Fruit fly (Drosophila melanogaster): Measurements from ENCODE around the gene CG43335.

CG43335 gene

DNA sequence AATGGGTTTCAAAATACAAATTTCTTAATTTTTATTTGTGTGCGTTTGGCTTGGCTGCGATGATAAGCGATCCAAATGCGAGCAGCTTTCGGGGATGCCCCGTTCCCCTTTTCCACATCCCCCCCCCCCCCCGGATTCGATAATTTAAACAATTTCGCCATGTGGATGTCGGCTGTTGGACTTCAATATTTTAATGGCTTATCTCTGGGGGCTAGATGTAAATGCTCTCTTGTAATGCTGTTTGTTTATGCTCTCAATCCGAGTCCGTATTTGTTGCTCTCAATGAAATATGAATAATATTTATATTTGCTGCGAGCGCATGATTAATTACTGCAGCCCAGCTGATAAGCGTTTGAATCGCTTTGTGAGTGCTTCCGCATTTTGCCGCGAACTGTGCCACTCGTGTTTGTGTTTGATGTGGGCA, 42.3 kb downstream of the CG43335 start:
- TF ChIP-seq CG17328 (GFP tag; IDR thresholded peaks at IDR 0.05) (no peak), odd (GFP tag; optimal IDR thresholded peaks at IDR 0.05) (no peak), MESR4 (GFP tag; optimal IDR thresholded peaks at IDR 0.05) (no peak), CG13424 (tag; optimal IDR thresholded peaks at IDR 0.05) (no peak), CG6791 (GFP tag; IDR thresholded peaks at IDR 0.05; ENCODE audit: partially characterized antibody) (no peak), lola (GFP tag; optimal IDR thresholded peaks at IDR 0.05) (peak in 1 of 3 experiments; percentile 36), Atf6 (GFP tag; IDR thresholded peaks at IDR 0.05) (no peak), H15 (GFP tag; IDR thresholded peaks at IDR 0.05) (no peak), CG18476 (GFP tag; optimal IDR thresholded peaks at IDR 0.05) (no peak), Ptx1 (GFP tag; IDR thresholded peaks at IDR 0.05) (no peak), CG15696 (tag; optimal IDR thresholded peaks at IDR 0.05) (peak; percentile 45), CG13894 (tag; optimal IDR thresholded peaks at IDR 0.05) (no peak), Sin3A (optimal IDR thresholded peaks at IDR 0.05) (no peak), CG7357 (GFP tag; IDR thresholded peaks at IDR 0.05) (no peak), CG17829 (tag; optimal IDR thresholded peaks at IDR 0.05) (no peak), hth (optimal IDR thresholded peaks at IDR 0.05) (no peak), CG32772 (GFP tag; IDR thresholded peaks at IDR 0.05) (no peak), Dfd (GFP tag; optimal IDR thresholded peaks at IDR 0.05) (no peak), dpn (GFP tag; optimal IDR thresholded peaks at IDR 0.05) (no peak), Mrtf (GFP tag; IDR thresholded peaks at IDR 0.05) (no peak), run (tag; optimal IDR thresholded peaks at IDR 0.05) (no peak), gt (GFP tag; IDR thresholded peaks at IDR 0.05) (no peak), HLH4C (GFP tag; IDR thresholded peaks at IDR 0.05; ENCODE audit: partially characterized antibody) (no peak), p53 (GFP tag; optimal IDR thresholded peaks at IDR 0.05) (no peak), D19A (tag; optimal IDR thresholded peaks at IDR 0.05) (no peak), Asciz (GFP tag; optimal IDR thresholded peaks at IDR 0.05) (peak; percentile 57), CG17385 (GFP tag; optimal IDR thresholded peaks at IDR 0.05) (peak; percentile 21), tna (GFP tag; IDR thresholded peaks at IDR 0.05; ENCODE audit: partially characterized antibody) (no peak), nerfin-1 (tag; optimal IDR thresholded peaks at IDR 0.05) (peak; percentile 12), Nf-YB (GFP tag; optimal IDR thresholded peaks at IDR 0.05) (no peak), CG12659 (GFP tag; optimal IDR thresholded peaks at IDR 0.05) (no peak), disco-r (GFP tag; optimal IDR thresholded peaks at IDR 0.05) (no peak), CG9609 (GFP tag; optimal IDR thresholded peaks at IDR 0.05) (no peak), CG5245 (GFP tag; optimal IDR thresholded peaks at IDR 0.05) (no peak), dimm (GFP tag; IDR thresholded peaks at IDR 0.05) (no peak), dm (GFP tag; optimal IDR thresholded peaks at IDR 0.05) (no peak), ci (GFP tag; IDR thresholded peaks at IDR 0.05) (0 out of 3 replicates have a peak, but pooled peaks have one; percentile 23), Sry-δ (GFP tag; optimal IDR thresholded peaks at IDR 0.05) (no peak), Ravus (GFP tag; IDR thresholded peaks at IDR 0.05) (no peak), CG30020 (tag; optimal IDR thresholded peaks at IDR 0.05) (no peak), unc-4 (GFP tag; IDR thresholded peaks at IDR 0.05; ENCODE audit: partially characterized antibody) (no peak), pan (optimal IDR thresholded peaks at IDR 0.05) (no peak), pan (GFP tag; optimal IDR thresholded peaks at IDR 0.05 in 1 of 2, IDR thresholded peaks at IDR 0.05 in 1 of 2) (no peak), Stat92E (GFP tag; optimal IDR thresholded peaks at IDR 0.05) (no peak), her (GFP tag; optimal IDR thresholded peaks at IDR 0.05) (no peak), CG10565 (GFP tag; optimal IDR thresholded peaks at IDR 0.05) (no peak), Elba2 (GFP tag; optimal IDR thresholded peaks at IDR 0.05) (no peak), fd102C (GFP tag; optimal IDR thresholded peaks at IDR 0.05) (no peak), CG2199 (GFP tag; IDR thresholded peaks at IDR 0.05) (no peak), kni (GFP tag; optimal IDR thresholded peaks at IDR 0.05) (peak; percentile 38), CG15011 (GFP tag; optimal IDR thresholded peaks at IDR 0.05) (no peak), chn (GFP tag; optimal IDR thresholded peaks at IDR 0.05) (no peak)
